Worm (Caenorhabditis elegans): Measurements from ENCODE around the gene ceh-53.

DNA sequence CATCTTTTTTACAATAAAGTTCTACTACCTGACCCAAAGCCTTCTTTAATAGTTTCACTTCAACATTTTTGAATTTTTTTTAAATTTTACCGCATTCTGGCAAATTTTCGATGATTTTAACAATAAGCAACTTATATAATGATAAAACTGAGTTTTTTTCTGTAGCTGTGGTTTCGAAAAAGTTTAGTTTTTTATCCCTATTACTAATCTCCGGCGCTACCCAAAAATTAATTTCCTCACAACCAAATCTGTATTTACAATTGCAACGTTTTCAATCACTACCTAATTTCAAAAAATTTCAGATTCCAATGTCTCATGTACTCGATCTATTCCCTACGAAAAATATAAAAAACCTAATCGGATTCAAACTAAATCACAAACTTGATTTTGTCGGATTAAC, 30.9 kb upstream of the ceh-53 start, which contains the start of gene F58E2.3:
- TF ChIP-seq unc-130 (GFP tag; optimal IDR thresholded peaks at IDR 0.05) = no peak
- no peak for TF ChIP-seq nhr-27 (tag; optimal IDR thresholded peaks at IDR 0.05)
- no peak for TF ChIP-seq T26A5.8 (tag; optimal IDR thresholded peaks at IDR 0.05)
- no peak for TF ChIP-seq F39B2.1 (GFP tag; IDR thresholded peaks at IDR 0.05)
- no peak for TF ChIP-seq lin-54 (GFP tag; optimal IDR thresholded peaks at IDR 0.05)
- TF ChIP-seq C06A6.2 (GFP tag; conservative IDR thresholded peaks at IDR 0.05) = no peak

Data from whole organism, young adult.